Worm (Caenorhabditis elegans): ENCODE measurements around the gene daf-4.

The daf-4 gene

ce11 chrIII:5624835-5625234 lies at the start of gene daf-4:
daf-4 (plus strand) TSS chrIII:5625135.
- TF ChIP-seq W03F9.2 (tag; optimal IDR thresholded peaks at IDR 0.05) (no peak), him-1 (tag; optimal IDR thresholded peaks at IDR 0.05) (no peak), dao-5 (tag; optimal IDR thresholded peaks at IDR 0.05) (no peak)

DNA sequence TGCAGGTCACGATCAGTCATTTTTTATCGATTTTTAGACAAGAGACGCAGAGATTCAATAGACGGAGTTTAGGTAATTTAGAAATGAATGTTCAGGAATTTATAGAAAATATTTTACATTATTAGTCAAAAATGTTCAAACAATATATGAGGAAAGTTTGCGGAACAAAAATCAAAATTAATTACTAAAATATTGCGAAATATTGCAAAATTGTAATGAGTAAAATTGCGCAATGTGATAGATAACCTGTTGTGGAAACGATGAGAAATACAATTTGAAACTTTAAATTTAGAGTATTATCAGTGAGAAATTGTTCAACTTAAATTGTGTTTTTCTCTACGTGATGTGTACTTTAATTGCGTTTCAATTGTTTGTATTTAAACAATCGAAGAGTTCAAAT lies 43.9 kb upstream of the daf-4 start, which contains the start of gene F56D2.5:
F56D2.5 (minus strand) TSS at position 371 of the 400 bp plus-strand sequence.
- no peak for TF ChIP-seq dao-5 (tag; optimal IDR thresholded peaks at IDR 0.05)
- TF ChIP-seq W03F9.2 (tag; optimal IDR thresholded peaks at IDR 0.05): no peak
- no peak for TF ChIP-seq him-1 (tag; optimal IDR thresholded peaks at IDR 0.05)

DNA sequence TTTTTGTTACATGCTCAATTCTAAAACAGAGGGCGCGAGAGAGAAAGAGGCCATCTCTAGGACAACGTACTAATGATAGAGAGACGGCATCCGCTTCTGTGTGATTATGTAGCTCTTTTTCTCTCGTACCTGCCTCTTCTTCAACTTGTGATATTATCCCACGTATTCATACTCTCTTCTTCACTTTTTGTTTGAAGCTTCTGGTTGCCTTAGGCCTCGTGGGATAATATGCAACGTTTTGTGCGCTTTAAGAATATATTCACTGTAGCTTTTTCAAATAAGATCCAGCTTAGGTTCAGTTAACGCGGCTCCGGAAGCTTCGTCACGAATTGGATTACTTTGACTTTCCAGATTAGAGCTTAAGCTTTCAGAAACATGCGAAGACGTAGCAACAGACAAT lies 42.2 kb upstream of the daf-4 start, which contains the start of the genes F56D2.8 and uev-2:
F56D2.8 (minus strand) TSS at position 101 of the 400 bp plus-strand sequence.
uev-2 (plus strand) TSS at position 360 of the 400 bp plus-strand sequence.
- TF ChIP-seq him-1 (tag; optimal IDR thresholded peaks at IDR 0.05) (no peak), W03F9.2 (tag; optimal IDR thresholded peaks at IDR 0.05) (no peak), dao-5 (tag; optimal IDR thresholded peaks at IDR 0.05) (no peak)

ce11 chrIII:5584647-5585046 lies 40.3 kb upstream of the daf-4 start, which contains the start of gene F56D2.3:
F56D2.3 (plus strand) TSS chrIII:5584947.
- TF ChIP-seq W03F9.2 (tag; optimal IDR thresholded peaks at IDR 0.05): no peak
- no peak for TF ChIP-seq dao-5 (tag; optimal IDR thresholded peaks at IDR 0.05)
- TF ChIP-seq him-1 (tag; optimal IDR thresholded peaks at IDR 0.05): no peak

DNA sequence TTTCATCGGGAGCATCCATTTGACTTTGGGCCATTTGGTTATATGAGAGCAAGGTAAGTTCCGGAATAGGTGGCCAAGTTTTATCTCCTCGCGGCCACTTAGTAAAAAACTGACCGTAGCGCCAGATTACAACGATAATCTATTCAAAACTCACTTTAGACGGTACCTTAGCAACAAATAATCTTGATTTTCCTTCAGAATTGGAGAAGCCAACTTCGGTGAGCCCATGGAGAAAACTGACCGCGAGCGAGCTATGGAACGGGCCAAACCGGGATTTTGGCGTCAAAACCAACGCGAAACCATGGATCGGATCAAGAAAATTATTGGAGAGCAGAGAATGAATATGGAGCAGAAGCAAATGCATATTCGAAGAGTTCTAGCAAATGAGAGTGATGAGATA lies 39.2 kb upstream of the daf-4 start:
- no peak for TF ChIP-seq W03F9.2 (tag; optimal IDR thresholded peaks at IDR 0.05)
- TF ChIP-seq him-1 (tag; optimal IDR thresholded peaks at IDR 0.05): no peak
- no peak for TF ChIP-seq dao-5 (tag; optimal IDR thresholded peaks at IDR 0.05)

DNA sequence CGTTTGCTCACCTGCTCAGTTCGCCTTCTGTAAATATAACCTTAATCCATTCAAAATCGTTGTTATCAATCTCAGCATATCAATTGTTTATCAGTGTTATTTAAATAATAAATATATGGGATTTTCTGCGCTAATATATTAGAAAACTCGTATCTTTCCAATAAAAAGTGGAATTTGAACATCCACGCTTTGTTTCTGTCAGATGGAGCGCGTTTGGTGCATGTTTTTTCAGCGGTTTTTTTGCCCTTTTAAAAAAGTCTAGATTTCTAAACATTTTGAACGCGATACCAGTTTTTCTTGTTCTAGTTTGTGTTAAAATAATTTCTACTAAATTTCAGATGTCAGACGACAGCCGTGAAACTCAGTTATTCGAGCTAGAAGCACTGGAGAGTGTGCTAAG lies 38.0 kb upstream of the daf-4 start, which contains the start of gene F56D2.2:
F56D2.2 (plus strand) TSS at position 339 of the 400 bp plus-strand sequence.
- TF ChIP-seq W03F9.2 (tag; optimal IDR thresholded peaks at IDR 0.05) (no peak), dao-5 (tag; optimal IDR thresholded peaks at IDR 0.05) (no peak), him-1 (tag; optimal IDR thresholded peaks at IDR 0.05) (no peak)

ce11 chrIII:5588746-5589145 lies 36.2 kb upstream of the daf-4 start:
- no peak for TF ChIP-seq dao-5 (tag; optimal IDR thresholded peaks at IDR 0.05)
- no peak for TF ChIP-seq him-1 (tag; optimal IDR thresholded peaks at IDR 0.05)
- no peak for TF ChIP-seq W03F9.2 (tag; optimal IDR thresholded peaks at IDR 0.05)

DNA sequence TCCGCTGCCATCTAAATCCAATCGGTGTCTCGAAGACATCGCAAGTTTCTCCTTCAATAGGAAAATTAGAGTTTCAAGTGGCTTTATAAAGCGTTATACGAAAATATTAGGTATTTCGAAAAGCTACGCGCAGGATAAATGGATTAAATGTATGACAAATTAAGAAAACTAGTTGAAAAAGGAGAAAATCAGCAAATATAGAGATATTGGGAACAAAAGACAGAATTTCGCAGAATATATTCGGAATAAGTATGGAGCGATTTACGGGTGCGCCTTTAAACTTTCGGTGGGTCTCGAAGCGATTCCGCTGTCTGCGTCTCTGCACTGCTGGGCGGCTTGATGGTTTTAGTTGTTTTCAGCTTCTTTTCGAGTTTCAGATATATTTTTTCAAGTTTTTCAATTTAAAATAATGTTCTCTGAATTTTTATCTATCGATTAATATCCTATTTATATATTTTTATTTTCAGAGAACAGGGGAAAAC lies 33.2 kb upstream of the daf-4 start, which contains the start of the genes ddx-15 and ucr-1:
ddx-15 (minus strand) TSS at position 51 of the 482 bp plus-strand sequence.
ucr-1 (plus strand) TSS at position 468 of the 482 bp plus-strand sequence.
- TF ChIP-seq W03F9.2 (tag; optimal IDR thresholded peaks at IDR 0.05) (peak; percentile 66), him-1 (tag; optimal IDR thresholded peaks at IDR 0.05) (no peak)

DNA sequence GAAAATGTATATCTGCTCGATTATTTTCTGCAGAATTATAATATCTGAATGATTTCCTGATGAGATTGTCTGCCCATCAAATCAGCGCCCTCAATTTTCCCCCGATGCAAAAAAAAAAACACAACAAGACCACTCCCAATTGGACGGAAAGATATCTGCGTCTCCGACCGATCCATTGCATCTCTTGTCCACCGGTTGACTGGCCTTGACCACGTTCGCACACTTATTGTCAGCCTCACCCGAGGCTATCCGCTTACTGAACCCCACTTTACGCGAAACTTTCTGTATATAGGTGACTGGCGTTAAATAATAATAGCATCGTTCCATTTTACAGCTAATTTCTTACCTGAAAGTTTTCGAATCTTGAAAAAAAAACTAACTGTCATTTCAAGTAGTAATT lies 30.6 kb upstream of the daf-4 start:
- TF ChIP-seq dao-5 (tag; optimal IDR thresholded peaks at IDR 0.05): no peak
- no peak for TF ChIP-seq W03F9.2 (tag; optimal IDR thresholded peaks at IDR 0.05)
- no peak for TF ChIP-seq him-1 (tag; optimal IDR thresholded peaks at IDR 0.05)

ce11 chrIII:5595445-5595844 lies 29.5 kb upstream of the daf-4 start, which contains the start of gene ced-6:
ced-6 (plus strand) TSS chrIII:5595771.
- TF ChIP-seq dao-5 (tag; optimal IDR thresholded peaks at IDR 0.05) (no peak), him-1 (tag; optimal IDR thresholded peaks at IDR 0.05) (no peak), W03F9.2 (tag; optimal IDR thresholded peaks at IDR 0.05) (no peak)

DNA sequence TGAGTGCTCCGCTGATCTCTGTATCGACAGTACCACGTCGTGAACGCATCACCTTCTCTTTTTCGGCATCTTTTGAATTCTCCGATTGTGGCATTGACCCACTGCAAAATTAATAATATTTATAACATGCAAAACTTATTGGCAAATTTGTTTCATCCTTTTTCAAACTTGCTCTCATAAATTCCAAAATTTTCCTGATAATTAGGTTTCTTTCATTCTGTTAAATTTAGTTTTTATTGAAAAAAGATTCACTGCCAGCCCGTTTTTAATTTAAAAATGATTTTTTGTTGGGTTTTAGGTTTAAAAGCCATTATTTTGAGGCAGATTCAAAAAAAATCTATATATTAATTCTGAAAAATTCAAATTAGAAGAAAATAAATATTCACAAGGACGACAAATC lies 25.0 kb upstream of the daf-4 start, which contains the start of gene wdr-37:
wdr-37 (minus strand) TSS at position 101 of the 400 bp plus-strand sequence.
- TF ChIP-seq him-1 (tag; optimal IDR thresholded peaks at IDR 0.05) (no peak), W03F9.2 (tag; optimal IDR thresholded peaks at IDR 0.05) (no peak), dao-5 (tag; optimal IDR thresholded peaks at IDR 0.05) (no peak)

ce11 chrIII:5601999-5602398 lies 22.9 kb upstream of the daf-4 start:
- TF ChIP-seq W03F9.2 (tag; optimal IDR thresholded peaks at IDR 0.05) (peak; percentile 25), him-1 (tag; optimal IDR thresholded peaks at IDR 0.05) (no peak), dao-5 (tag; optimal IDR thresholded peaks at IDR 0.05) (peak; percentile 67)

DNA sequence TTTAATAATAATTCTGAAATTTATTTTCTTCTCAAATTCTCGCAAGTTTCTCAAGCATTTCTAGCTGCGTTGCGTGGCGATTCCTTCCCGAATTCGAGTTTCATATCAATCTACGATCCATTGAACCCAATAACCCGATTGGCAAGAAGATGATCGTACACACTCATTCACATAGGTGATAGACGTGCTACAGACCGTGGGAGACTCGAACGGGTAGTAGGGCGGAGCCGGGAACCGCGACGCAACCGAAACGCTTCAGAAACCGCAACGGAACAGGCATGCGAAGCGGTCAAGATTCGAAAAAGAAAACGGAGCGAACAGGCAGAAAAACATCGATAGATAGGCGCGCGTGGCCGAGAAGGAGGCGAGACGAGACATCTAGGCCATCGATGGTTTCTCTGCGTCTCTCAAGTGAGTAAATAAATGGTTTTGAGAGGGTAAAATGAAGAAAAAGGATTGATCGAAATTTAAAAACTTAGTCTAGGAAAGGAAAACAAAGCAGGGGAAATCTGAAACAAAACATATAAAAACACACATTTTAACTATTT lies 21.4 kb upstream of the daf-4 start, which contains the start of gene madf-11:
madf-11 (minus strand) TSS at position 51 of the 548 bp plus-strand sequence.
- TF ChIP-seq dao-5 (tag; optimal IDR thresholded peaks at IDR 0.05) (no peak), W03F9.2 (tag; optimal IDR thresholded peaks at IDR 0.05) (no peak), him-1 (tag; optimal IDR thresholded peaks at IDR 0.05) (no peak)

DNA sequence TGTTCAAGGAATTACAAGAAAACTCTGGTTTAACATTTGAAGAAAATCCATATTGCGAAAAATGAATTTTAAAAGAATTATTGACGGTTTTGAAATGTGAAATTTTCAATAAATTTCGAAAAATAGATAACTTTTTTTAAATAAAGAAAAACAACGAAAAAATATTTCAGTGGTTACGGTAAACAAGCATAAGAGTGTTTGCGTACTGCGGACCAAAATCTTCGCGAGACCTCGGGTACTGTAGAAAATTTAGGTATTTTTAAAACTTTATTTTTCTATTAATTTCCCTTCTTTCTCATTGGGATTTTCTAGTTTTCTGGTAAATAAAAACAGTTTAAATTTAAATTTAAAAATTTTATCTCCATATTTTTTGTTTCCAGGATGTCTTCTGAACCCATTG lies 20.9 kb upstream of the daf-4 start, which contains the start of gene xnd-1:
xnd-1 (plus strand) TSS at position 381 of the 400 bp plus-strand sequence.
- peak; percentile 49 for TF ChIP-seq W03F9.2 (tag; optimal IDR thresholded peaks at IDR 0.05)
- TF ChIP-seq dao-5 (tag; optimal IDR thresholded peaks at IDR 0.05): no peak
- no peak for TF ChIP-seq him-1 (tag; optimal IDR thresholded peaks at IDR 0.05)
